Fruit fly (Drosophila melanogaster) whole organism, embryonic: ENCODE results near the gene CG13884.

Source experiments
- B-H2 ChIP-seq: fragments of 200-800 bp; sonication (Bioruptor generic); optimal IDR thresholded peaks from 2 replicates; lab custom pipeline; 2018; ENCODE audit warnings: missing biosample characterization, mild to moderate bottlenecking, missing genetic modification characterization
- CG10431 ChIP-seq: fragments of 200-800 bp; sonication (Bioruptor generic); optimal IDR thresholded peaks from 3 replicates; lab custom pipeline; 2018; ENCODE audit warnings: missing biosample characterization, mild to moderate bottlenecking, missing genetic modification characterization
- CG10462 ChIP-seq: fragments of 200-800 bp; sonication (Bioruptor generic); optimal IDR thresholded peaks from 2 replicates; lab custom pipeline; 2016; ENCODE audit warnings: missing biosample characterization, missing genetic modification characterization
- CG10565 ChIP-seq: fragments of 200-800 bp; sonication (Bioruptor generic); optimal IDR thresholded peaks from 3 replicates; lab custom pipeline; 2016; ENCODE audit warnings: missing biosample characterization, mild to moderate bottlenecking, missing genetic modification characterization
- CG14014 ChIP-seq: fragments of 200-800 bp; sonication (Bioruptor generic); IDR thresholded peaks from 2 replicates; pipeline ENCODE4 v1.3.6; 2022; ENCODE audit warnings: missing biosample characterization, missing genetic modification characterization
- CG14667 ChIP-seq: fragments of 200-800 bp; sonication (Bioruptor generic); IDR thresholded peaks from 2 replicates; pipeline ENCODE4 v1.3.6; 2022; ENCODE audit warnings: missing biosample characterization, missing genetic modification characterization
- CG15479 ChIP-seq: fragments of 200-800 bp; sonication (Bioruptor generic); optimal IDR thresholded peaks from 3 replicates; lab custom pipeline; 2019; ENCODE audit warnings: missing biosample characterization, mild to moderate bottlenecking, missing genetic modification characterization, moderate library complexity
- CG1792 ChIP-seq: fragments of 200-800 bp; sonication (Bioruptor generic); optimal IDR thresholded peaks from 2 replicates; lab custom pipeline; 2016; ENCODE audit warnings: missing biosample characterization, missing genetic modification characterization
- CG2678 ChIP-seq: fragments of 200-800 bp; sonication (Bioruptor generic); optimal IDR thresholded peaks from 3 replicates; lab custom pipeline; 2019; ENCODE audit warnings: missing biosample characterization, mild to moderate bottlenecking, missing genetic modification characterization, moderate library complexity
- CG3407 ChIP-seq: fragments of 200-800 bp; sonication (Bioruptor generic); optimal IDR thresholded peaks from 2 replicates; lab custom pipeline; 2018; ENCODE audit warnings: missing biosample characterization, mild to moderate bottlenecking, missing genetic modification characterization
- CG34376 ChIP-seq: fragments of 200-800 bp; sonication (Bioruptor generic); optimal IDR thresholded peaks from 2 replicates; lab custom pipeline; 2018; ENCODE audit warnings: missing biosample characterization, mild to moderate bottlenecking, missing genetic modification characterization
- CG34422 ChIP-seq: fragments of 200-800 bp; sonication (Bioruptor generic); IDR thresholded peaks from 3 replicates; pipeline ENCODE4 v1.3.6; 2022; ENCODE audit warnings: missing biosample characterization, missing genetic modification characterization
- CG3726 ChIP-seq: fragments of 200-800 bp; sonication (Bioruptor generic); IDR thresholded peaks from 3 replicates; pipeline ENCODE4, ENCODE4 v1.3.6; 2022; ENCODE audit warnings: missing biosample characterization, missing genetic modification characterization
- CG4360 ChIP-seq: fragments of 200-800 bp; sonication (Bioruptor generic); IDR thresholded peaks from 2 replicates; pipeline ENCODE4 v1.3.6; 2022; ENCODE audit warnings: missing biosample characterization, missing genetic modification characterization
- CG7556 ChIP-seq: fragments of 200-800 bp; sonication (Bioruptor generic); optimal IDR thresholded peaks from 2 replicates; lab custom pipeline; 2017; ENCODE audit warnings: missing biosample characterization, mild to moderate bottlenecking, missing genetic modification characterization
- CG7786 ChIP-seq: fragments of 200-800 bp; sonication (Bioruptor generic); optimal IDR thresholded peaks from 2 replicates; lab custom pipeline; 2016; ENCODE audit warnings: missing biosample characterization, missing genetic modification characterization
- CG7963 ChIP-seq: fragments of 200-800 bp; sonication (Bioruptor generic); IDR thresholded peaks from 3 replicates; pipeline ENCODE4 v1.3.6; 2022; ENCODE audit warnings: missing biosample characterization, missing genetic modification characterization; ENCODE audit not compliant: partially characterized antibody
- CG8281 ChIP-seq: fragments of 200-800 bp; sonication (Bioruptor generic); optimal IDR thresholded peaks from 2 replicates; lab custom pipeline; 2018; ENCODE audit warnings: missing biosample characterization, mild to moderate bottlenecking, missing genetic modification characterization, moderate library complexity
- CG9817 ChIP-seq: fragments of 200-800 bp; sonication (Bioruptor generic); optimal IDR thresholded peaks from 2 replicates; lab custom pipeline; 2018; ENCODE audit warnings: missing biosample characterization, mild to moderate bottlenecking, missing genetic modification characterization, moderate library complexity
- CTCF ChIP-seq: fragments of 200-800 bp; sonication (Bioruptor generic); optimal IDR thresholded peaks from 2 replicates; lab custom pipeline; 2017; ENCODE audit warnings: missing biosample characterization, mild to moderate bottlenecking, missing genetic modification characterization, moderate library complexity
- CkIIα-i1 ChIP-seq: fragments of 200-800 bp; sonication (Bioruptor generic); IDR thresholded peaks from 2 replicates; pipeline ENCODE4 v1.3.6; 2022; ENCODE audit warnings: missing biosample characterization, missing genetic modification characterization
- Dref ChIP-seq: fragments of 200-800 bp; sonication (Bioruptor generic); IDR thresholded peaks from 2 replicates; pipeline ENCODE4 v1.3.6; 2022; ENCODE audit warnings: missing biosample characterization, missing genetic modification characterization
- E2f1 ChIP-seq: fragments of 200-800 bp; sonication (Bioruptor generic); IDR thresholded peaks from 2 replicates; pipeline ENCODE4 v1.3.6; 2022; ENCODE audit warnings: missing biosample characterization, missing genetic modification characterization
- Fer1 ChIP-seq: fragments of 200-800 bp; sonication (Bioruptor generic); optimal IDR thresholded peaks from 2 replicates; lab custom pipeline; 2017; ENCODE audit warnings: missing biosample characterization, mild to moderate bottlenecking, missing genetic modification characterization
- Hr78 ChIP-seq, 2 experiments: fragments of 200-800 bp in 1 of 2; fragments of >200 bp in 1 of 2; sonication (Bioruptor generic) in 1 of 2; optimal IDR thresholded peaks; 2 replicates each; lab custom pipeline; 2017 to 2019; ENCODE audit warnings: missing biosample characterization in 2 of 2, missing genetic modification characterization in 2 of 2, mild to moderate bottlenecking in 1 of 2, moderate library complexity in 1 of 2
- Lhr ChIP-seq: fragments of 200-800 bp; sonication (Bioruptor generic); optimal IDR thresholded peaks from 3 replicates; lab custom pipeline; 2017; ENCODE audit warnings: mild to moderate bottlenecking, missing biosample characterization, missing genetic modification reagents, missing genetic modification characterization
- Lim3 ChIP-seq: fragments of 200-800 bp; sonication (Bioruptor generic); IDR thresholded peaks from 2 replicates; pipeline ENCODE4 v1.3.6; 2022; ENCODE audit warnings: missing biosample characterization, missing genetic modification characterization
- Mrtf ChIP-seq: fragments of 200-800 bp; sonication (Bioruptor generic); IDR thresholded peaks from 3 replicates; pipeline ENCODE4 v1.3.6; 2022; ENCODE audit warnings: missing biosample characterization, missing genetic modification characterization
- NK7.1 ChIP-seq: fragments of 200-800 bp; sonication (Bioruptor generic); optimal IDR thresholded peaks from 3 replicates; lab custom pipeline; 2016; ENCODE audit warnings: missing biosample characterization, missing genetic modification characterization
- Optix ChIP-seq: fragments of 200-800 bp; sonication (Bioruptor generic); IDR thresholded peaks from 3 replicates; pipeline ENCODE4 v1.3.6; 2022; ENCODE audit warnings: missing biosample characterization, missing genetic modification characterization
- Stat92E ChIP-seq, 3 experiments: fragments of >200 bp in 2 of 3; fragments of 200-800 bp in 1 of 3; sonication (Bioruptor generic) in 1 of 3; optimal IDR thresholded peaks; 2 replicates each; lab custom pipeline; 2017 to 2019; ENCODE audit warnings: missing biosample characterization in 3 of 3, missing genetic modification characterization in 3 of 3, mild to moderate bottlenecking in 1 of 3, moderate library complexity in 1 of 3
- bbx ChIP-seq: fragments of 200-800 bp; sonication (Bioruptor generic); IDR thresholded peaks from 2 replicates; pipeline ENCODE4 v1.3.6; 2022; ENCODE audit warnings: missing biosample characterization, missing genetic modification characterization; ENCODE audit not compliant: partially characterized antibody
- chm ChIP-seq: fragments of 200-800 bp; sonication (Bioruptor generic); IDR thresholded peaks from 2 replicates; pipeline ENCODE4 v1.3.6; 2022; ENCODE audit warnings: missing biosample characterization, missing genetic modification characterization
- croc ChIP-seq: fragments of 200-800 bp; sonication (Bioruptor generic); conservative IDR thresholded peaks from 3 replicates; pipeline ENCODE4 v1.3.6; 2022; ENCODE audit warnings: missing biosample characterization, missing genetic modification characterization
- cwo ChIP-seq: fragments of 200-800 bp; sonication (Bioruptor generic); optimal IDR thresholded peaks from 3 replicates; lab custom pipeline; 2017; ENCODE audit warnings: missing biosample characterization, missing genetic modification characterization, mild to moderate bottlenecking, moderate library complexity, missing genetic modification reagents
- emc ChIP-seq: fragments of 200-800 bp; sonication (Bioruptor generic); optimal IDR thresholded peaks from 2 replicates; lab custom pipeline; 2016; ENCODE audit warnings: missing biosample characterization, missing genetic modification characterization
- esg ChIP-seq: fragments of 200-800 bp; sonication (Bioruptor generic); conservative IDR thresholded peaks from 2 replicates; pipeline ENCODE4 v1.3.6; 2022; ENCODE audit warnings: missing biosample characterization, missing genetic modification characterization
- gce ChIP-seq: fragments of 200-800 bp; sonication (Bioruptor generic); IDR thresholded peaks from 3 replicates; pipeline ENCODE4 v1.3.6; 2022; ENCODE audit warnings: missing biosample characterization, missing genetic modification characterization
- hbn ChIP-seq: fragments of 200-800 bp; sonication (Bioruptor generic); IDR thresholded peaks from 2 replicates; pipeline ENCODE4 v1.3.6; 2022; ENCODE audit warnings: missing biosample characterization, missing genetic modification characterization; ENCODE audit not compliant: partially characterized antibody
- jumu ChIP-seq: fragments of 200-800 bp; sonication (Bioruptor generic); optimal IDR thresholded peaks from 3 replicates; lab custom pipeline; 2016; ENCODE audit warnings: missing biosample characterization, missing genetic modification characterization
- kah ChIP-seq: fragments of 200-800 bp; sonication (Bioruptor generic); optimal IDR thresholded peaks from 2 replicates; lab custom pipeline; 2018; ENCODE audit warnings: missing biosample characterization, mild to moderate bottlenecking, missing genetic modification characterization
- maf-S ChIP-seq: fragments of 200-800 bp; sonication (Bioruptor generic); optimal IDR thresholded peaks from 2 replicates; lab custom pipeline; 2016; ENCODE audit warnings: missing biosample characterization, missing genetic modification characterization
- nom ChIP-seq: fragments of 200-800 bp; sonication (Bioruptor generic); optimal IDR thresholded peaks from 2 replicates; lab custom pipeline; 2017; ENCODE audit warnings: missing biosample characterization, missing genetic modification characterization, mild to moderate bottlenecking, moderate library complexity, missing genetic modification reagents
- peb ChIP-seq: fragments of 200-800 bp; sonication (Bioruptor generic); IDR thresholded peaks from 2 replicates; pipeline ENCODE4 v1.3.6; 2022; ENCODE audit warnings: missing biosample characterization, missing genetic modification characterization
- rib ChIP-seq: fragments of 200-800 bp; sonication (Bioruptor generic); IDR thresholded peaks from 2 replicates; pipeline ENCODE4 v1.3.6; 2022; ENCODE audit warnings: missing biosample characterization, missing genetic modification characterization
- sens-2 ChIP-seq: fragments of 200-800 bp; sonication (Bioruptor generic); IDR thresholded peaks from 2 replicates; pipeline ENCODE4 v1.3.6; 2022; ENCODE audit warnings: missing biosample characterization, missing genetic modification characterization
- ssp ChIP-seq: fragments of 200-800 bp; sonication (Bioruptor generic); IDR thresholded peaks from 2 replicates; pipeline ENCODE4 v1.3.6; 2022; ENCODE audit warnings: missing biosample characterization, missing genetic modification characterization
- tgo ChIP-seq: fragments of 200-800 bp; sonication (Bioruptor generic); IDR thresholded peaks from 3 replicates; pipeline ENCODE4 v1.3.6; 2022; ENCODE audit warnings: missing biosample characterization, missing genetic modification characterization
- tio ChIP-seq: fragments of 200-800 bp; sonication (Bioruptor generic); optimal IDR thresholded peaks from 2 replicates; lab custom pipeline; 2017; ENCODE audit warnings: missing biosample characterization, missing genetic modification characterization, inconsistent platforms

CG13884 gene

DNA sequence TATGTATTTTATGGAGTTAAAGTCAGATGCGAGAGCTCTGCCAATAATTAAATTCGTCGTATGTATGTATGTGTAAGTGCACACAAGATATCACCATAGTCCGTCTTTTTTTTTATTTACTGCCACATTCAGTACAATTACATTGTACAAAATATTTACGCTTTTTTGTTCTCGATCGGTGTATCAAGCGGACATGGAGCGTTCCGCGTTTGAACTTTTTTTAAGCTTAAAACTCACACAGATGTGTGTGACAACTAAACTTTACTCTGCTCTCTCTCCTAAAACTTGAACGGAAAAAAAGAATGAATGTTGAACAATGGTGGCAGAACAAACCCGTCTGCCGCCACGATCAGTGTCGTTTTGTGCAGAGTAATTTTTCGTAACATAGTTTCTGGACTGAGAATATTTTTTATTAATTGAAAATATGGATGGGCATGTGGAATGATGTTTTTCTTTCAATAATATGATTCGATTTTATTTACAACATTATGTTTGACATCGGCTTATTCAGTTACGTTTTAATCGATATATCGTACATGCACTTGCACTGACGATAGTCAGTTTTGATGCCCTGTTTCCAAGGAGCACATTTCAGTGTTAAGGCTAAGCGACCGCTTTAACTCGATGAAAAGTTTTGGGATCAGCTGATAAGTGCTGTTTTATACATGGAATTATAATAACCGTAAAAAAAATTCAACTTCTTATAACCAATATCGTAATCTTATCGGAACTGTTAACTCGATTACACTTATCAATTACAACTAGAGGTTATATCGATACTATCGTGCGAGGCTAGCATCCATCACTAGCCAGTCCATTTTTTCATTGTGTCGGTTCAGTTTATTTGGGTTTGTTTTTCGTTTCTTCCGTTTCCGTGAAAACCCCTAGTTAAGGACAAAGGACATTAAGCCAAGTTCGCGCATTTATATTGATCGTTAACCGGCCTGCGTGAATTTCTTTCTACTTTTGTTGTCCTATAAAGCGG lies 19.3 kb downstream of the CG13884 start, which contains the start of gene mth (continued):
- TF ChIP-seq CG9817 (tag; lab: Kevin White, UChicago): peak; percentile 49
- TF ChIP-seq B-H2: no peak
- peak; percentile 94 for TF ChIP-seq bbx (GFP tag; lab: Robert Waterston, UW)
- peak in 1 of 3 experiments; percentile 22 for TF ChIP-seq Stat92E (GFP tag; optimal IDR thresholded peaks at IDR 0.05; lab: Kevin White, UChicago)
- no peak for TF ChIP-seq CkIIα-i1 (GFP tag; lab: Robert Waterston, UW)
- no peak for TF ChIP-seq tgo
- TF ChIP-seq CG34422 (GFP tag; lab: Robert Waterston, UW): no peak
- peak; percentile 97 for TF ChIP-seq hbn (GFP tag; lab: Robert Waterston, UW)
- TF ChIP-seq gce: 0 out of 3 replicates have a peak, but pooled peaks have one; percentile 30
- TF ChIP-seq E2f1 (GFP tag; lab: Robert Waterston, UW): peak; percentile 27; the same call in 1 of the 2 replicates
- no peak for TF ChIP-seq sens-2
- no peak for TF ChIP-seq esg (GFP tag; lab: Robert Waterston, UW)
- TF ChIP-seq CG15479 (GFP tag; lab: Kevin White, UChicago): no peak
- TF ChIP-seq NK7.1: no peak
- no peak for TF ChIP-seq CG3726 (GFP tag; lab: Robert Waterston, UW)
- no peak for TF ChIP-seq tio (GFP tag; lab: Kevin White, UChicago)
- peak; percentile 26 for TF ChIP-seq jumu (GFP tag; lab: Kevin White, UChicago)
- TF ChIP-seq CTCF (GFP tag; lab: Kevin White, UChicago): no peak
- peak; percentile 34 for TF ChIP-seq CG2678 (tag; lab: Kevin White, UChicago)
- TF ChIP-seq CG10462 (GFP tag; lab: Kevin White, UChicago): peak; percentile 24
- TF ChIP-seq maf-S (GFP tag; lab: Kevin White, UChicago): peak; percentile 59
- TF ChIP-seq Lhr (GFP tag; lab: Kevin White, UChicago): peak; percentile 38
- no peak for TF ChIP-seq CG34376
- TF ChIP-seq CG14014 (GFP tag; lab: Robert Waterston, UW): 0 out of 2 replicates have a peak, but pooled peaks have one; percentile 28
- no peak for TF ChIP-seq Fer1 (GFP tag; lab: Kevin White, UChicago)
- peak; percentile 79 for TF ChIP-seq Dref (GFP tag; lab: Robert Waterston, UW)
- no peak for TF ChIP-seq CG10565
- peak; percentile 26 for TF ChIP-seq CG8281 (tag; lab: Kevin White, UChicago)
- no peak for TF ChIP-seq Mrtf (GFP tag; lab: Robert Waterston, UW)
- TF ChIP-seq rib (GFP tag; lab: Robert Waterston, UW): no peak
- TF ChIP-seq nom (GFP tag; lab: Kevin White, UChicago): peak; percentile 15
- no peak for TF ChIP-seq peb
- peak; percentile 60 for TF ChIP-seq CG1792 (GFP tag; lab: Kevin White, UChicago)
- TF ChIP-seq CG7786 (GFP tag; lab: Kevin White, UChicago): peak; percentile 34
- no peak for TF ChIP-seq kah (GFP tag; lab: Kevin White, UChicago)
- TF ChIP-seq chm (GFP tag; lab: Robert Waterston, UW): 0 out of 2 replicates have a peak, but pooled peaks have one; percentile 28
- no peak for TF ChIP-seq Hr78 (GFP tag; optimal IDR thresholded peaks at IDR 0.05; lab: Kevin White, UChicago)
- no peak for TF ChIP-seq Lim3 (GFP tag; lab: Robert Waterston, UW)
- TF ChIP-seq CG7556: no peak
- TF ChIP-seq CG3407 (GFP tag; lab: Kevin White, UChicago): peak; percentile 21
- peak; percentile 56; the same call in 1 of the 3 replicates for TF ChIP-seq Optix (GFP tag; lab: Robert Waterston, UW)
- peak; percentile 39; the same call in 1 of the 3 replicates for TF ChIP-seq croc (GFP tag; lab: Robert Waterston, UW)
- TF ChIP-seq cwo (GFP tag; lab: Kevin White, UChicago): no peak
- TF ChIP-seq CG7963 (GFP tag; lab: Robert Waterston, UW): peak; percentile 94
- TF ChIP-seq CG10431: peak; percentile 10
- TF ChIP-seq CG14667 (GFP tag; lab: Robert Waterston, UW): no peak
- peak; percentile 19 for TF ChIP-seq emc (GFP tag; lab: Kevin White, UChicago)
- TF ChIP-seq CG4360 (GFP tag; lab: Robert Waterston, UW): no peak
- TF ChIP-seq ssp (GFP tag; lab: Robert Waterston, UW): peak; percentile 96
